Worm (Caenorhabditis elegans) whole organism, young adult: Measurements from ENCODE around the gene cal-4.

Source experiments
- F33H1.4 ChIP-seq: fragments of 200-800 bp; sonication (Bioruptor generic); IDR thresholded peaks from 2 replicates; pipeline ENCODE4 v1.3.6; 2022; ENCODE audit warnings: missing genetic modification reagents, missing genetic modification characterization, missing compliant biosample characterization
- K12H6.12 ChIP-seq: fragments of 200-800 bp; sonication (Bioruptor generic); optimal IDR thresholded peaks from 2 replicates; lab custom pipeline; 2018; ENCODE audit warnings: mild to moderate bottlenecking, missing genetic modification characterization, missing compliant biosample characterization
- ama-1 ChIP-seq, 3 experiments: fragments of 150-350 bp in 1 of 3; sonication (generic microtip) in 2 of 3; optimal IDR thresholded peaks; 2 replicates each; lab custom pipeline; 2014 to 2018; ENCODE audit warnings: missing biosample characterization in 2 of 3, missing genetic modification characterization in 2 of 3, missing genetic modification reagents in 2 of 3
- attf-6 ChIP-seq: fragments of 200-800 bp; sonication (Bioruptor generic); IDR thresholded peaks from 2 replicates; pipeline ENCODE4 v1.3.6; 2022; ENCODE audit warnings: missing genetic modification reagents, missing genetic modification characterization, missing compliant biosample characterization
- ceh-27 ChIP-seq: fragments of 200-800 bp; sonication (Bioruptor generic); optimal IDR thresholded peaks from 2 replicates; lab custom pipeline; 2018; ENCODE audit warnings: mild to moderate bottlenecking, missing genetic modification characterization, moderate library complexity, missing compliant biosample characterization
- ceh-58 ChIP-seq: fragments of 200-800 bp; sonication (Bioruptor generic); IDR thresholded peaks from 2 replicates; pipeline ENCODE4 v1.3.6; 2022; ENCODE audit warnings: missing genetic modification characterization, missing compliant biosample characterization
- nhr-179 ChIP-seq: sonication (generic microtip); optimal IDR thresholded peaks from 2 replicates; lab custom pipeline; 2016; ENCODE audit warnings: mild to moderate bottlenecking, missing genetic modification characterization, missing compliant biosample characterization
- sdz-38 ChIP-seq: sonication (generic microtip); optimal IDR thresholded peaks from 2 replicates; lab custom pipeline; 2016; ENCODE audit warnings: missing genotype, missing genetic modification characterization, missing compliant biosample characterization
- unc-62 ChIP-seq: fragments of 150-350 bp; optimal IDR thresholded peaks from 2 replicates; lab custom pipeline; 2014; ENCODE audit warnings: missing biosample characterization, missing genetic modification reagents, missing genetic modification characterization

ce11 chrIV:10524095-10524829 lies 3.1 kb downstream of the cal-4 start, which contains the start of gene C02F4.5:
- no peak for TF ChIP-seq nhr-179 (tag; lab: Kevin White, UChicago)
- TF ChIP-seq F33H1.4 (GFP tag; lab: Robert Waterston, UW) = no peak
- TF ChIP-seq attf-6 (GFP tag; lab: Robert Waterston, UW) = no peak
- TF ChIP-seq ceh-27 (GFP tag; lab: Kevin White, UChicago) = no peak
- TF ChIP-seq ama-1 (optimal IDR thresholded peaks at IDR 0.05; lab: Kevin White, UChicago) = no peak
- TF ChIP-seq ama-1 (GFP tag; optimal IDR thresholded peaks at IDR 0.05; lab: Kevin White, UChicago) = no peak
- no peak for TF ChIP-seq unc-62 (GFP tag; lab: Kevin White, UChicago)
- TF ChIP-seq ceh-58 (GFP tag; lab: Robert Waterston, UW) = no peak
- no peak for TF ChIP-seq K12H6.12 (tag; lab: Kevin White, UChicago)
- TF ChIP-seq sdz-38 (tag; lab: Kevin White, UChicago) = no peak
